Fruit fly (Drosophila melanogaster) whole organism, embryonic: ENCODE data around the gene CG17777.
A peak's percentile ranks its signal among the peaks of the same experiment; 100 is the strongest.

Experiments
- Adf1 ChIP-seq: fragments of 200-800 bp; sonication (Bioruptor generic); IDR thresholded peaks from 2 replicates; pipeline ENCODE4 v1.3.6; 2022; ENCODE audit warnings: missing biosample characterization, missing genetic modification characterization
- Aef1 ChIP-seq: fragments of 200-800 bp; sonication (Bioruptor generic); IDR thresholded peaks from 3 replicates; pipeline ENCODE4 v1.3.6; 2022; ENCODE audit warnings: missing biosample characterization, missing genetic modification characterization
- CG11504 ChIP-seq: fragments of 200-800 bp; sonication (Bioruptor generic); optimal IDR thresholded peaks from 3 replicates; lab custom pipeline; 2019; ENCODE audit warnings: missing biosample characterization, mild to moderate bottlenecking, missing genetic modification characterization, moderate library complexity
- CG11723 ChIP-seq: fragments of 200-800 bp; sonication (Bioruptor generic); optimal IDR thresholded peaks from 2 replicates; lab custom pipeline; 2017; ENCODE audit warnings: missing biosample characterization, mild to moderate bottlenecking, missing genetic modification characterization
- CG12769 ChIP-seq: fragments of 200-800 bp; sonication (Bioruptor generic); optimal IDR thresholded peaks from 2 replicates; lab custom pipeline; 2019; ENCODE audit warnings: missing biosample characterization, mild to moderate bottlenecking, missing genetic modification characterization, moderate library complexity
- CG13287 ChIP-seq: fragments of 200-800 bp; sonication (Bioruptor generic); IDR thresholded peaks from 2 replicates; pipeline ENCODE4 v1.3.6; 2022; ENCODE audit warnings: missing biosample characterization, missing genetic modification characterization; ENCODE audit not compliant: partially characterized antibody
- CG13775 ChIP-seq: fragments of 200-800 bp; sonication (Bioruptor generic); optimal IDR thresholded peaks from 3 replicates; lab custom pipeline; 2017; ENCODE audit warnings: missing biosample characterization, mild to moderate bottlenecking, missing genetic modification characterization
- CG14441 ChIP-seq: fragments of 200-800 bp; sonication (Bioruptor generic); IDR thresholded peaks from 2 replicates; pipeline ENCODE4 v1.3.6; 2022; ENCODE audit warnings: missing biosample characterization, missing genetic modification characterization
- CG15601 ChIP-seq: fragments of 200-800 bp; sonication (Bioruptor generic); optimal IDR thresholded peaks from 3 replicates; lab custom pipeline; 2019; ENCODE audit warnings: missing biosample characterization, mild to moderate bottlenecking, missing genetic modification characterization, moderate library complexity
- CG17328 ChIP-seq: fragments of 200-800 bp; sonication (Bioruptor generic); IDR thresholded peaks from 2 replicates; pipeline ENCODE4 v1.3.6; 2022; ENCODE audit warnings: missing biosample characterization, missing genetic modification characterization
- CG17385 ChIP-seq: fragments of 200-800 bp; sonication (Bioruptor generic); optimal IDR thresholded peaks from 3 replicates; lab custom pipeline; 2018; ENCODE audit warnings: missing biosample characterization, mild to moderate bottlenecking, missing genetic modification characterization
- CG1792 ChIP-seq: fragments of 200-800 bp; sonication (Bioruptor generic); optimal IDR thresholded peaks from 2 replicates; lab custom pipeline; 2016; ENCODE audit warnings: missing biosample characterization, missing genetic modification characterization
- CG2202 ChIP-seq: fragments of 200-800 bp; sonication (Bioruptor generic); optimal IDR thresholded peaks from 2 replicates; lab custom pipeline; 2018; ENCODE audit warnings: missing biosample characterization, mild to moderate bottlenecking, missing genetic modification characterization
- CG33213 ChIP-seq: fragments of 200-800 bp; sonication (Bioruptor generic); optimal IDR thresholded peaks from 3 replicates; lab custom pipeline; 2016; ENCODE audit warnings: missing biosample characterization, missing genetic modification characterization
- CG34224 ChIP-seq: fragments of 200-800 bp; sonication (Bioruptor generic); IDR thresholded peaks from 3 replicates; pipeline ENCODE4 v1.3.6; 2022; ENCODE audit warnings: missing biosample characterization, missing genetic modification characterization; ENCODE audit not compliant: partially characterized antibody
- CG34376 ChIP-seq: fragments of 200-800 bp; sonication (Bioruptor generic); optimal IDR thresholded peaks from 2 replicates; lab custom pipeline; 2018; ENCODE audit warnings: missing biosample characterization, mild to moderate bottlenecking, missing genetic modification characterization
- CG9609 ChIP-seq: fragments of 200-800 bp; sonication (Bioruptor generic); optimal IDR thresholded peaks from 3 replicates; lab custom pipeline; 2016; ENCODE audit warnings: missing biosample characterization, missing genetic modification characterization
- CrebB ChIP-seq: fragments of 200-800 bp; sonication (Bioruptor generic); optimal IDR thresholded peaks from 3 replicates; lab custom pipeline; 2018; ENCODE audit warnings: missing biosample characterization, mild to moderate bottlenecking, missing genetic modification characterization
- D ChIP-seq, 2 experiments: fragments of 200-800 bp in 1 of 2; fragments of >200 bp in 1 of 2; sonication (Bioruptor generic) in 1 of 2; optimal IDR thresholded peaks; 2 replicates in 1 of 2; 3 replicates in 1 of 2; lab custom pipeline; 2017; ENCODE audit warnings: mild to moderate bottlenecking in 1 of 2, missing biosample characterization in 1 of 2, missing genetic modification characterization in 1 of 2, missing genetic modification reagents in 1 of 2
- D19A ChIP-seq: fragments of 200-800 bp; optimal IDR thresholded peaks from 3 replicates; lab custom pipeline; 2019; ENCODE audit warnings: missing biosample characterization, mild to moderate bottlenecking, missing genetic modification characterization, moderate library complexity
- D19B ChIP-seq: fragments of 200-800 bp; sonication (Bioruptor generic); optimal IDR thresholded peaks from 2 replicates; lab custom pipeline; 2017; ENCODE audit warnings: missing biosample characterization, mild to moderate bottlenecking, missing genetic modification characterization
- Doc3 ChIP-seq: fragments of 200-800 bp; sonication (Bioruptor generic); IDR thresholded peaks from 3 replicates; pipeline ENCODE4 v1.3.6; 2022; ENCODE audit warnings: missing biosample characterization, missing genetic modification characterization; ENCODE audit not compliant: partially characterized antibody
- Ets65A ChIP-seq: fragments of 200-800 bp; sonication (Bioruptor generic); peaks from one replicate; lab custom pipeline; 2016; ENCODE audit warnings: missing biosample characterization, missing genetic modification characterization
- Med ChIP-seq: fragments of 200-800 bp; sonication (Bioruptor generic); peaks from one replicate; lab custom pipeline; 2016; ENCODE audit warnings: missing biosample characterization, missing genetic modification characterization, mild to moderate bottlenecking, inconsistent platforms, moderate library complexity
- Meics ChIP-seq: fragments of 200-800 bp; sonication (Bioruptor generic); optimal IDR thresholded peaks from 2 replicates; lab custom pipeline; 2017; ENCODE audit warnings: missing biosample characterization, mild to moderate bottlenecking, missing genetic modification characterization
- Oaz ChIP-seq: fragments of 200-800 bp; sonication (Bioruptor generic); IDR thresholded peaks from 2 replicates; pipeline ENCODE4 v1.3.6; 2022; ENCODE audit warnings: missing biosample characterization, missing genetic modification characterization
- Sry-δ ChIP-seq: fragments of 200-800 bp; sonication (Bioruptor generic); optimal IDR thresholded peaks from 2 replicates; lab custom pipeline; 2016; ENCODE audit warnings: missing biosample characterization, missing genetic modification characterization
- Trl ChIP-seq, 3 experiments: fragments of >200 bp in 2 of 3; fragments of 200-800 bp in 1 of 3; sonication (Bioruptor generic) in 1 of 3; optimal IDR thresholded peaks; 2 replicates in 1 of 3; 3 replicates in 2 of 3; lab custom pipeline; 2016 to 2017; ENCODE audit warnings: missing biosample characterization in 1 of 3, missing genetic modification characterization in 1 of 3
- cas ChIP-seq: fragments of 200-800 bp; sonication (Bioruptor generic); IDR thresholded peaks from 2 replicates; pipeline ENCODE4 v1.3.6; 2022; ENCODE audit warnings: missing biosample characterization, missing genetic modification characterization
- chinmo ChIP-seq: fragments of 200-800 bp; sonication (Bioruptor generic); IDR thresholded peaks from 4 replicates; pipeline ENCODE4 v1.3.6; 2022; ENCODE audit warnings: missing biosample characterization, missing genetic modification characterization; ENCODE audit not compliant: partially characterized antibody
- crol ChIP-seq: fragments of 200-800 bp; sonication (Bioruptor generic); IDR thresholded peaks from 2 replicates; pipeline ENCODE4 v1.3.6; 2022; ENCODE audit warnings: missing biosample characterization, missing genetic modification characterization
- dan ChIP-seq: fragments of 200-800 bp; sonication (Bioruptor generic); IDR thresholded peaks from 2 replicates; pipeline ENCODE4 v1.3.6; 2022; ENCODE audit warnings: missing biosample characterization, missing genetic modification characterization
- esg ChIP-seq: fragments of 200-800 bp; sonication (Bioruptor generic); conservative IDR thresholded peaks from 2 replicates; pipeline ENCODE4 v1.3.6; 2022; ENCODE audit warnings: missing biosample characterization, missing genetic modification characterization
- exex ChIP-seq: fragments of 200-800 bp; sonication (Bioruptor generic); optimal IDR thresholded peaks from 4 replicates; lab custom pipeline; 2018; ENCODE audit warnings: missing biosample characterization, mild to moderate bottlenecking, missing genetic modification characterization, moderate library complexity
- gcm ChIP-seq: fragments of 200-800 bp; sonication (Bioruptor generic); optimal IDR thresholded peaks from 2 replicates; lab custom pipeline; 2019; ENCODE audit warnings: missing biosample characterization, mild to moderate bottlenecking, missing genetic modification characterization, moderate library complexity
- hb ChIP-seq: fragments of 200-800 bp; sonication (Bioruptor generic); IDR thresholded peaks from 3 replicates; pipeline ENCODE4 v1.3.6; 2022; ENCODE audit warnings: missing biosample characterization, missing genetic modification characterization; ENCODE audit not compliant: partially characterized antibody
- hth ChIP-seq: fragments of >200 bp; optimal IDR thresholded peaks from 2 replicates; lab custom pipeline; 2017; ENCODE audit warnings: inconsistent platforms
- insv ChIP-seq, 2 experiments: fragments of 200-800 bp; sonication (Bioruptor generic); optimal IDR thresholded peaks; 3 replicates each; lab custom pipeline; 2016 to 2018; ENCODE audit warnings: missing biosample characterization in 2 of 2, missing genetic modification characterization in 2 of 2
- pb ChIP-seq: fragments of 200-800 bp; sonication (Bioruptor generic); optimal IDR thresholded peaks from 3 replicates; lab custom pipeline; 2016; ENCODE audit warnings: missing biosample characterization, missing genetic modification characterization
- rib ChIP-seq: fragments of 200-800 bp; sonication (Bioruptor generic); IDR thresholded peaks from 2 replicates; pipeline ENCODE4 v1.3.6; 2022; ENCODE audit warnings: missing biosample characterization, missing genetic modification characterization
- salm ChIP-seq: fragments of 200-800 bp; sonication (Bioruptor generic); optimal IDR thresholded peaks from 2 replicates; lab custom pipeline; 2018; ENCODE audit warnings: missing biosample characterization, mild to moderate bottlenecking, missing genetic modification characterization
- schlank ChIP-seq: fragments of 200-800 bp; sonication (Bioruptor generic); optimal IDR thresholded peaks from 2 replicates; lab custom pipeline; 2018; ENCODE audit warnings: missing biosample characterization, mild to moderate bottlenecking, missing genetic modification characterization
- stwl ChIP-seq: fragments of 200-800 bp; sonication (Bioruptor generic); optimal IDR thresholded peaks from 3 replicates; lab custom pipeline; 2018; ENCODE audit warnings: missing biosample characterization, mild to moderate bottlenecking, missing genetic modification characterization, moderate library complexity
- sug ChIP-seq: fragments of 200-800 bp; optimal IDR thresholded peaks from 2 replicates; lab custom pipeline; 2019; ENCODE audit warnings: missing biosample characterization, mild to moderate bottlenecking, missing genetic modification characterization, moderate library complexity
- vfl ChIP-seq: fragments of 200-800 bp; sonication (Bioruptor generic); optimal IDR thresholded peaks from 2 replicates; lab custom pipeline; 2016; ENCODE audit warnings: missing biosample characterization, missing genetic modification characterization

CG17777 gene

DNA sequence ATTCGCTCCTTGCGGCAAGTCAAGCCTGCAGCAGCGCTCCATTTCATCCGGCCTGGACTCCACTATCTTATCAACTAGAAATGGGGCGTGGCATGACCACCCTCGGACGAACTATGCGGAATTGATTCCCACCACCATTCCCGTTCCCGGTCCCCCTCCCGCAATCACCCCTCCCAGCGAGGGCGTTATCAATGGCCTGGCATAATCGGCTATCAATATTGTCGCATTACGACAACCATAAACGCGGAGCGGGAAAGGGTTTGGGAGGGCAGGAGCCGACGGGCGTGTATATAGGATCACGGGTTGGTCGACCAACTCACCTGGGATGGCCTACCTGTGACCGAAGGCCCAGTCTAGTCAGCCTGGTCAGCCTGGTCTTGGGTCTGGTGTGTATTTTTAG is 6.5 kb downstream of the CG17777 start (continued):
- TF ChIP-seq Aef1 (GFP tag; lab: Robert Waterston, UW): no peak
- TF ChIP-seq CG11504 (tag; lab: Kevin White, UChicago): no peak
- TF ChIP-seq CG15601 (tag; lab: Kevin White, UChicago): no peak
- no peak for TF ChIP-seq CG13287 (GFP tag; lab: Robert Waterston, UW)
- no peak for TF ChIP-seq CG9609 (GFP tag; lab: Kevin White, UChicago)
- TF ChIP-seq CG33213: no peak
- no peak for TF ChIP-seq rib (GFP tag; lab: Robert Waterston, UW)
- TF ChIP-seq schlank (tag; lab: Kevin White, UChicago): no peak
- no peak for TF ChIP-seq Trl (optimal IDR thresholded peaks at IDR 0.05; lab: Kevin White, UChicago)
- TF ChIP-seq Trl (GFP tag; optimal IDR thresholded peaks at IDR 0.05; lab: Kevin White, UChicago): no peak
- no peak for TF ChIP-seq D (optimal IDR thresholded peaks at IDR 0.05; lab: Kevin White, UChicago)
- TF ChIP-seq D (GFP tag; optimal IDR thresholded peaks at IDR 0.05; lab: Kevin White, UChicago): no peak
- TF ChIP-seq CG11723: no peak
- TF ChIP-seq crol (GFP tag; lab: Robert Waterston, UW): peak; percentile 66
- TF ChIP-seq Med: peak; percentile 50
- TF ChIP-seq vfl (GFP tag; lab: Kevin White, UChicago): no peak

DNA sequence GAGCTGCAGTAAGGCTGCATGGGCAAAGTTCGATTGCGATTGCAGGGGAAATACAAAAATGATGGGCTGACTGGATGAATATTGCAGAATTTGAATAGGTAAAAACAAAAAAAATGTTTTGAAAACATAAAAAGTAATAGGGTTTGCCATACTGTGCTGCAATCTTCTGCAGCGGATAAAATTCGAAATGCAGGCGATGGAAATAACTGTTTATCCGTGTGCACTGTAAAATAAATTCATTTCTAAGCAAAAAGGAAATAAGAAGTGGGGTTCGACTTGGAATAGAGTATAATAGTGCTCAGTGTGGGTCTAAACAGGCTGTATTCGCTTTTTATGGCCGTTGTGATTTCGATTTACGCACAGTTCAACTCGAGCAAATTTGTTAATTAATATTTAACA is 7.2 kb downstream of the CG17777 start, which contains the start of gene CG14053:
Gene CG14053, minus strand, starts transcription at position 101 of the 399 bp plus-strand sequence.
- TF ChIP-seq Ets65A: peak; percentile 19
- no peak for TF ChIP-seq Sry-δ (GFP tag; lab: Kevin White, UChicago)
- no peak for TF ChIP-seq esg
- no peak for TF ChIP-seq gcm (GFP tag; lab: Kevin White, UChicago)
- TF ChIP-seq hth (lab: Kevin White, UChicago): no peak
- peak; percentile 23 for TF ChIP-seq D19A (tag; lab: Kevin White, UChicago)
- no peak for TF ChIP-seq CG13775 (GFP tag; lab: Kevin White, UChicago)
- no peak for TF ChIP-seq dan (GFP tag; lab: Robert Waterston, UW)
- no peak for TF ChIP-seq Meics (GFP tag; lab: Kevin White, UChicago)
- no peak for TF ChIP-seq CG1792 (GFP tag; lab: Kevin White, UChicago)
- no peak for TF ChIP-seq insv (GFP tag; optimal IDR thresholded peaks at IDR 0.05; lab: Kevin White, UChicago)

DNA sequence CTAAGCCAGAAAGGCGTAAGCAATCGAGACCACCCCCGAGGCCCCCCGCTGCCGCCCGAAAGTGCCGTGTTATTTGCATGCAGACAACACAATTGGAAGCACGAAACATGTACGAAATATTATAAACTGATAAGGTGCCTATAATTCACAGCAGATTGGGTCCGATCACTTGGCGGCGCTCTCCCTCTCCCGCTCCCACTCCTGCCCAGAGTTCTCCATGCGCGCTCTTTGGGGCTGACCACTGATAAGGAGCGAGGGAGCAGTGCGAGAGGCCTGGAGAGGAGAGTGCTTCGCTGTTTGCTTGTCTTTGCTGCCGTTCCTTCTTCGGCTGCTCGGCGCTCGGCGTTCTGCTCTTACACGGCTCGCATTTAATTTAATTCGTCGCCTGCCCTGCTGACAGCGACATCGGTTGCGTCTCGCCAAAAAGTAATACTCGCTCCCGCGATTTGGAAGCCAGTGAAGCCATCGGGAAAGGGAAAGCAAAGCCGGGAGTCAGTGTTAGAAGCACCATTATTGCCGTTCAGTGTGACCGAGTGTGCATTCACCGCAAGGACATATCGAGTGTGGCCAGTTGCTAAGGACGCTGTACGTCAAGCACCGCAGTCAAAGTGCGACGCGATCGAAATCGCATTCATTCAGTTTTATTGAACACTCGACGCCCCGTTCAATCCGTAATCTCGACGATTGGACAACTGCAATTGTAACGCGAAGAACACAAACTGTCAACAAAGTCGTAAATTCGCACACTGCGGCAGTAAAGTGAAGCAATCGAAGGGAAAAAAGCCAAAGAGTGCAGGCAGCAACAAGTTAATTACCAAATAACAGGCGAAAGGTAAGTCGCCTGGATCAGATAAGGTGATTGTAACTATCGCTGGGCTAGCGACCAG is 7.8 kb downstream of the CG17777 start:
- TF ChIP-seq salm (tag; lab: Kevin White, UChicago): no peak
- TF ChIP-seq Ets65A: peak; percentile 70
- peak; percentile 92 for TF ChIP-seq stwl
- peak; percentile 28; the same call in 1 of the 2 replicates for TF ChIP-seq Adf1 (GFP tag; lab: Robert Waterston, UW)
- peak; percentile 94 for TF ChIP-seq sug (tag; lab: Kevin White, UChicago)
- TF ChIP-seq CG17385: peak; percentile 2
- TF ChIP-seq hb (GFP tag; lab: Robert Waterston, UW): no peak
- TF ChIP-seq CG17328: no peak
- no peak for TF ChIP-seq D19B (GFP tag; lab: Kevin White, UChicago)
- no peak for TF ChIP-seq pb (GFP tag; lab: Kevin White, UChicago)
- 0 out of 3 replicates have a peak, but pooled peaks have one; percentile 33 for TF ChIP-seq Doc3 (GFP tag; lab: Robert Waterston, UW)
- no peak for TF ChIP-seq Oaz (GFP tag; lab: Robert Waterston, UW)
- no peak for TF ChIP-seq cas (GFP tag; lab: Robert Waterston, UW)
- TF ChIP-seq CrebB (tag; lab: Kevin White, UChicago): no peak
- peak; percentile 75 for TF ChIP-seq crol (GFP tag; lab: Robert Waterston, UW)
- 0 out of 2 replicates have a peak, but pooled peaks have one; percentile 5 for TF ChIP-seq CG14441 (GFP tag; lab: Robert Waterston, UW)
- peak; percentile 58 for TF ChIP-seq CG34376
- TF ChIP-seq CG2202: no peak
- TF ChIP-seq CG12769: peak; percentile 57
- peak; percentile 75 for TF ChIP-seq exex (tag; lab: Kevin White, UChicago)
- TF ChIP-seq chinmo: peak; percentile 71; the same call in 1 of the 4 replicates
- peak; percentile 44; the same call in 1 of the 3 replicates for TF ChIP-seq CG34224 (GFP tag; lab: Robert Waterston, UW)
